Worm (Caenorhabditis elegans): Measurements from ENCODE around the gene tbx-35.

DNA sequence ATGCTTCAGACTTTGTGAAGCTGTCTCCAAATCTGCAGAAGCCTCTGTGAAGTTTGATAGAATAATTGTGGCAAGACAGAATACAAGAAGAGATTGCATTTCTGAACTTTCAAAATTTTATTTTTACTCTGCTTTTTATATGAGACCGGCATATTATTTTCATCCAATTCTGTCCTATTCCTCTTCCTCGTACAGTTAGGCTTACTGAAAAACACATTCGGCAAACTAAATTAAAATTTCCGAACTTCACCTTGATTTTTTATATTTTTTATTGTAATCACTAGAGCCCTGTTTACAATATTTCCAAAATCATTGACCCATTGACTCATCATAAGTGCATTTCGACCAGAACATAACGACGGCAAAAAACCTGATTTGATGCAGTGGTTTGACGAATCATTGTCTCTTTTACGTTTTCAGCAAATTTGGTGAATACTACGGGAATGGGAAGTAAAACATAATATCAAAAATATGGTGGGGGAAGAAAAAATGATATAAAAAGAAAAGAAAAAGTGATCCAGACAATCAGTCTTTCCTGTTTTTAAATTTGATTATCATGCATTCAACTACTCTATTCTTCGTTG is 26.9 kb downstream of the tbx-35 start, which contains the start of the genes suex-1 and F12A10.9:
- TF ChIP-seq alr-1 (tag; optimal IDR thresholded peaks at IDR 0.05; ENCODE audit: borderline replicate concordance): no peak
- TF ChIP-seq zag-1 (tag; optimal IDR thresholded peaks at IDR 0.05): no peak
- no peak for TF ChIP-seq pqm-1 (tag; optimal IDR thresholded peaks at IDR 0.05)
- TF ChIP-seq unc-62 (GFP tag; optimal IDR thresholded peaks at IDR 0.05): no peak
- no peak for TF ChIP-seq lin-14 (GFP tag; optimal IDR thresholded peaks at IDR 0.05)
- no peak for TF ChIP-seq dpl-1 (GFP tag; optimal IDR thresholded peaks at IDR 0.05)
- TF ChIP-seq aly-2 (tag; optimal IDR thresholded peaks at IDR 0.05): no peak
